Worm (Caenorhabditis elegans): ENCODE data around the gene cgh-1.

The cgh-1 gene

ce11 chrIII:7520672-7521071 lies 23.0 kb upstream of the cgh-1 start, which contains the start of the genes cux-7 and C07H6.2 (continued):
- TF ChIP-seq let-607 (tag; optimal IDR thresholded peaks at IDR 0.05) (peak in 1 of 2 experiments; percentile 88), ztf-25 (GFP tag; IDR thresholded peaks at IDR 0.05) (0 out of 2 replicates have a peak, but pooled peaks have one; percentile 22), ceh-91 (GFP tag; IDR thresholded peaks at IDR 0.05) (peak; percentile 75; the same call in 1 of the 2 replicates), sea-2 (GFP tag; IDR thresholded peaks at IDR 0.05) (peak; percentile 85), Y95B8A.8 (GFP tag; IDR thresholded peaks at IDR 0.05) (peak; percentile 76; the same call in 1 of the 2 replicates), ztf-18 (tag; optimal IDR thresholded peaks at IDR 0.05) (peak; percentile 71), snpc-1.3 (tag; optimal IDR thresholded peaks at IDR 0.05; ENCODE audit: insufficient read depth) (peak; percentile 50), egl-18 (GFP tag; IDR thresholded peaks at IDR 0.05) (0 out of 2 replicates have a peak, but pooled peaks have one; percentile 76), egl-44 (GFP tag; IDR thresholded peaks at IDR 0.05) (no peak), ccch-3 (GFP tag; optimal IDR thresholded peaks at IDR 0.05) (peak; percentile 97), F39B2.1 (GFP tag; IDR thresholded peaks at IDR 0.05) (peak; percentile 35; the same call in 1 of the 2 replicates), pbrm-1 (GFP tag; IDR thresholded peaks at IDR 0.05) (peak; percentile 86), dox-1 (GFP tag; IDR thresholded peaks at IDR 0.05) (peak; percentile 86), tlf-1 (GFP tag; optimal IDR thresholded peaks at IDR 0.05) (peak; percentile 83), ztf-26 (tag; optimal IDR thresholded peaks at IDR 0.05) (peak; percentile 67), cebp-1 (GFP tag; IDR thresholded peaks at IDR 0.05) (peak; percentile 90), cebp-1 (tag; optimal IDR thresholded peaks at IDR 0.05) (peak; percentile 95), bed-2 (GFP tag; IDR thresholded peaks at IDR 0.05) (peak; percentile 96), rec-8 (tag; optimal IDR thresholded peaks at IDR 0.05) (peak; percentile 87 to 96), ceh-40 (GFP tag; IDR thresholded peaks at IDR 0.05) (peak; percentile 87), hrde-1 (tag; optimal IDR thresholded peaks at IDR 0.05; ENCODE audit: borderline replicate concordance) (peak; percentile 89), K11D2.4 (GFP tag; IDR thresholded peaks at IDR 0.05) (peak; percentile 87), lir-1 (GFP tag; conservative IDR thresholded peaks at IDR 0.05) (peak; percentile 92), snpc-3.4 (tag; optimal IDR thresholded peaks at IDR 0.05) (peak; percentile 48), lag-1 (GFP tag; IDR thresholded peaks at IDR 0.05) (peak; percentile 82; the same call in 1 of the 2 replicates), unc-130 (GFP tag; optimal IDR thresholded peaks at IDR 0.05) (peak; percentile 97), mxl-1 (tag; optimal IDR thresholded peaks at IDR 0.05) (no peak), akir-1 (GFP tag; optimal IDR thresholded peaks at IDR 0.05) (peak; percentile 94), K12H6.12 (tag; optimal IDR thresholded peaks at IDR 0.05) (peak; percentile 92), repo-1 (tag; optimal IDR thresholded peaks at IDR 0.05) (peak; percentile 74), ceh-79 (tag; optimal IDR thresholded peaks at IDR 0.05) (peak; percentile 84), sptf-2 (GFP tag; optimal IDR thresholded peaks at IDR 0.05) (no peak), Y67H2A.10 (GFP tag; conservative IDR thresholded peaks at IDR 0.05) (peak; percentile 63; the same call in 1 of the 2 replicates), F52B5.7 (tag; optimal IDR thresholded peaks at IDR 0.05) (peak; percentile 50), bed-1 (GFP tag; IDR thresholded peaks at IDR 0.05) (no peak), mel-28 (tag; optimal IDR thresholded peaks at IDR 0.05; ENCODE audit: borderline replicate concordance) (peak; percentile 34), Y53G8AR.9 (GFP tag; conservative IDR thresholded peaks at IDR 0.05) (peak; percentile 80), cebp-2 (GFP tag; IDR thresholded peaks at IDR 0.05) (no peak), tbx-9 (tag; optimal IDR thresholded peaks at IDR 0.05; ENCODE audit: borderline replicate concordance) (no peak), Y56A3A.18 (GFP tag; IDR thresholded peaks at IDR 0.05) (peak; percentile 58; the same call in 1 of the 2 replicates), hmg-20 (GFP tag; IDR thresholded peaks at IDR 0.05) (peak; percentile 80; the same call in 1 of the 2 replicates), mes-4 (tag; optimal IDR thresholded peaks at IDR 0.05) (peak; percentile 20), rcor-1 (GFP tag; IDR thresholded peaks at IDR 0.05) (peak; percentile 90), nhr-27 (tag; optimal IDR thresholded peaks at IDR 0.05) (peak; percentile 79), him-1 (tag; optimal IDR thresholded peaks at IDR 0.05) (peak; percentile 66), ceh-58 (GFP tag; IDR thresholded peaks at IDR 0.05) (no peak), let-526 (GFP tag; IDR thresholded peaks at IDR 0.05) (peak; percentile 95), madf-6 (GFP tag; IDR thresholded peaks at IDR 0.05) (peak; percentile 87)
